Worm (Caenorhabditis elegans): Measurements from ENCODE around the gene grd-6.
A peak's percentile ranks its signal among the peaks of the same experiment; 100 is the strongest.

Gene grd-6

ce11 chrV:9212499-9212898 is 9.2 kb upstream of the grd-6 start:
- TF ChIP-seq gmeb-1 (tag; optimal IDR thresholded peaks at IDR 0.05), result peak; percentile 47
- no peak for TF ChIP-seq elt-3 (tag; optimal IDR thresholded peaks at IDR 0.05)
- no peak for TF ChIP-seq alr-1 (tag; optimal IDR thresholded peaks at IDR 0.05)
- peak in 1 of 2 experiments; percentile 82 for TF ChIP-seq lsy-2 (tag; optimal IDR thresholded peaks at IDR 0.05)
- TF ChIP-seq unc-62 (GFP tag; optimal IDR thresholded peaks at IDR 0.05), result no peak
- no peak for TF ChIP-seq zag-1 (tag; optimal IDR thresholded peaks at IDR 0.05)
- no peak for TF ChIP-seq ztf-1 (GFP tag; conservative IDR thresholded peaks at IDR 0.05)
- TF ChIP-seq nhr-25 (tag; optimal IDR thresholded peaks at IDR 0.05), result no peak
- TF ChIP-seq R02D3.7 (tag; optimal IDR thresholded peaks at IDR 0.05), result no peak
- TF ChIP-seq egl-27 (tag; optimal IDR thresholded peaks at IDR 0.05), result no peak
- no peak for TF ChIP-seq elt-1 (tag; optimal IDR thresholded peaks at IDR 0.05)
- TF ChIP-seq ztf-11 (tag; optimal IDR thresholded peaks at IDR 0.05), result no peak
- no peak for TF ChIP-seq lin-39 (tag; optimal IDR thresholded peaks at IDR 0.05)
- no peak for TF ChIP-seq ztf-4 (tag; optimal IDR thresholded peaks at IDR 0.05)
- peak; percentile 21 for TF ChIP-seq F13H6.1 (tag; optimal IDR thresholded peaks at IDR 0.05)
- TF ChIP-seq Y55F3AM.14 (GFP tag; optimal IDR thresholded peaks at IDR 0.05), result no peak
- TF ChIP-seq peb-1 (tag; optimal IDR thresholded peaks at IDR 0.05), result no peak
- TF ChIP-seq mbf-1 (tag; optimal IDR thresholded peaks at IDR 0.05), result no peak
- no peak for TF ChIP-seq lin-11 (tag; optimal IDR thresholded peaks at IDR 0.05)
- TF ChIP-seq aly-2 (tag; optimal IDR thresholded peaks at IDR 0.05), result no peak
- TF ChIP-seq nhr-10 (tag; optimal IDR thresholded peaks at IDR 0.05), result no peak
- TF ChIP-seq fos-1 (tag; optimal IDR thresholded peaks at IDR 0.05), result peak; percentile 92
- TF ChIP-seq snpc-4 (tag; optimal IDR thresholded peaks at IDR 0.05), result peak; percentile 18
- TF ChIP-seq ZK546.5 (tag; optimal IDR thresholded peaks at IDR 0.05), result no peak
- peak; percentile 29 for TF ChIP-seq nhr-6 (tag; optimal IDR thresholded peaks at IDR 0.05)
- peak; percentile 89 for TF ChIP-seq C34F6.9 (tag; optimal IDR thresholded peaks at IDR 0.05)
- no peak for TF ChIP-seq unc-39 (tag; optimal IDR thresholded peaks at IDR 0.05)
- peak; percentile 91 for TF ChIP-seq unc-55 (GFP tag; optimal IDR thresholded peaks at IDR 0.05)
- no peak for TF ChIP-seq mab-5 (tag; optimal IDR thresholded peaks at IDR 0.05)
- peak in 1 of 2 experiments; percentile 27 for TF ChIP-seq mdl-1 (tag; optimal IDR thresholded peaks at IDR 0.05)
- peak; percentile 77 for TF ChIP-seq crh-2 (tag; optimal IDR thresholded peaks at IDR 0.05)
- peak; percentile 30 for TF ChIP-seq nhr-21 (tag; optimal IDR thresholded peaks at IDR 0.05)
- no peak for TF ChIP-seq nhr-77 (tag; optimal IDR thresholded peaks at IDR 0.05)
- TF ChIP-seq lin-13 (GFP tag; optimal IDR thresholded peaks at IDR 0.05), result peak; percentile 55
- no peak for TF ChIP-seq nhr-23 (tag; optimal IDR thresholded peaks at IDR 0.05)
- TF ChIP-seq skn-1 (tag; optimal IDR thresholded peaks at IDR 0.05), result no peak
- no peak for TF ChIP-seq sem-4 (tag; optimal IDR thresholded peaks at IDR 0.05)
- no peak for TF ChIP-seq dmd-4 (tag; optimal IDR thresholded peaks at IDR 0.05)
- no peak for TF ChIP-seq ama-1 (optimal IDR thresholded peaks at IDR 0.05)
- TF ChIP-seq nhr-11 (tag; optimal IDR thresholded peaks at IDR 0.05), result no peak
- TF ChIP-seq ceh-16 (tag; optimal IDR thresholded peaks at IDR 0.05), result no peak
- TF ChIP-seq nhr-12 (tag; optimal IDR thresholded peaks at IDR 0.05), result no peak
- no peak for TF ChIP-seq ceh-82 (tag; optimal IDR thresholded peaks at IDR 0.05)
- TF ChIP-seq blmp-1 (tag; optimal IDR thresholded peaks at IDR 0.05; ENCODE audit: insufficient read depth), result no peak
- peak; percentile 80 for TF ChIP-seq nhr-129 (tag; optimal IDR thresholded peaks at IDR 0.05)
- peak; percentile 51 for TF ChIP-seq sma-9 (GFP tag; optimal IDR thresholded peaks at IDR 0.05)
- TF ChIP-seq sma-9 (tag; optimal IDR thresholded peaks at IDR 0.05), result no peak
- peak; percentile 16 for TF ChIP-seq sma-3 (GFP tag; optimal IDR thresholded peaks at IDR 0.05)
- TF ChIP-seq nhr-237 (tag; optimal IDR thresholded peaks at IDR 0.05), result no peak

Measured in whole organism, L2 larva.